Fruit fly (Drosophila melanogaster) whole organism, pupa: ENCODE results near the gene AhcyL1.
A peak's percentile ranks its signal among the peaks of the same experiment; 100 is the strongest.

Source experiments
- CG10348 ChIP-seq: fragments of 200-800 bp; sonication (Bioruptor generic); IDR thresholded peaks from 2 replicates; pipeline ENCODE4 v1.3.6; 2022; ENCODE audit warnings: missing biosample characterization, missing genetic modification characterization
- CG12605 ChIP-seq: fragments of 200-800 bp; sonication (Bioruptor generic); IDR thresholded peaks from 2 replicates; pipeline ENCODE4 v1.3.6; 2022; ENCODE audit warnings: missing biosample characterization, missing genetic modification characterization
- CG13204 ChIP-seq: fragments of 200-800 bp; sonication (Bioruptor generic); optimal IDR thresholded peaks from 2 replicates; lab custom pipeline; 2018; ENCODE audit warnings: missing biosample characterization, mild to moderate bottlenecking, missing genetic modification characterization, moderate library complexity
- CG14655 ChIP-seq: fragments of 200-800 bp; sonication (Bioruptor generic); optimal IDR thresholded peaks from 3 replicates; lab custom pipeline; 2017; ENCODE audit warnings: mild to moderate bottlenecking, missing biosample characterization, missing genetic modification reagents, missing genetic modification characterization
- CG15710 ChIP-seq: fragments of 200-800 bp; sonication (Bioruptor generic); optimal IDR thresholded peaks from 2 replicates; lab custom pipeline; 2018; ENCODE audit warnings: missing biosample characterization, mild to moderate bottlenecking, missing genetic modification characterization, moderate library complexity
- CG17806 ChIP-seq: fragments of 200-800 bp; sonication (Bioruptor generic); optimal IDR thresholded peaks from 2 replicates; lab custom pipeline; 2018; ENCODE audit warnings: missing biosample characterization, mild to moderate bottlenecking, missing genetic modification characterization, moderate library complexity
- CG32121 ChIP-seq: fragments of 200-800 bp; sonication (Bioruptor generic); IDR thresholded peaks from 2 replicates; pipeline ENCODE4 v1.3.6; 2022; ENCODE audit warnings: missing biosample characterization, missing genetic modification characterization
- CG34367 ChIP-seq: fragments of 200-800 bp; sonication (Bioruptor generic); optimal IDR thresholded peaks from 2 replicates; lab custom pipeline; 2018; ENCODE audit warnings: missing biosample characterization, mild to moderate bottlenecking, missing genetic modification characterization
- CG4496 ChIP-seq: fragments of 200-800 bp; sonication (Bioruptor generic); IDR thresholded peaks from 3 replicates; pipeline ENCODE4 v1.3.6; 2022; ENCODE audit warnings: missing biosample characterization, missing genetic modification characterization
- CG8159 ChIP-seq: fragments of 200-800 bp; sonication (Bioruptor generic); optimal IDR thresholded peaks from 3 replicates; lab custom pipeline; 2018; ENCODE audit warnings: missing biosample characterization, mild to moderate bottlenecking, missing genetic modification characterization, moderate library complexity
- CG8301 ChIP-seq: fragments of 200-800 bp; sonication (Bioruptor generic); optimal IDR thresholded peaks from 2 replicates; lab custom pipeline; 2018; ENCODE audit warnings: missing biosample characterization, mild to moderate bottlenecking, missing genetic modification characterization
- CG9948 ChIP-seq: fragments of 200-800 bp; sonication (Bioruptor generic); optimal IDR thresholded peaks from 2 replicates; lab custom pipeline; 2018; ENCODE audit warnings: missing biosample characterization, mild to moderate bottlenecking, missing genetic modification characterization, moderate library complexity
- D1 ChIP-seq: fragments of 200-800 bp; sonication (Bioruptor generic); optimal IDR thresholded peaks from 2 replicates; lab custom pipeline; 2018; ENCODE audit warnings: missing biosample characterization, mild to moderate bottlenecking, missing genetic modification characterization, moderate library complexity
- EcR ChIP-seq: fragments of 200-800 bp; sonication (Bioruptor generic); optimal IDR thresholded peaks from 3 replicates; lab custom pipeline; 2019; ENCODE audit warnings: missing biosample characterization, missing genetic modification characterization, mild to moderate bottlenecking, moderate library complexity, missing genetic modification reagents
- Ets98B ChIP-seq: fragments of 200-800 bp; sonication (Bioruptor generic); IDR thresholded peaks from 2 replicates; pipeline ENCODE4 v1.3.6; 2022; ENCODE audit warnings: missing biosample characterization, missing genetic modification characterization
- Pif1A ChIP-seq: fragments of 200-800 bp; sonication (Bioruptor generic); optimal IDR thresholded peaks from 3 replicates; lab custom pipeline; 2016; ENCODE audit warnings: missing biosample characterization, missing genetic modification characterization
- Pif1B ChIP-seq: fragments of 200-800 bp; sonication (Bioruptor generic); optimal IDR thresholded peaks from 3 replicates; lab custom pipeline; 2016; ENCODE audit warnings: missing biosample characterization, missing genetic modification characterization
- Snoo ChIP-seq: fragments of 200-800 bp; sonication (Bioruptor generic); optimal IDR thresholded peaks from 3 replicates; lab custom pipeline; 2017; ENCODE audit warnings: missing biosample characterization, mild to moderate bottlenecking, missing genetic modification characterization, inconsistent platforms
- fd96Ca ChIP-seq: fragments of 200-800 bp; sonication (Bioruptor generic); IDR thresholded peaks from 3 replicates; pipeline ENCODE4 v1.3.6; 2022; ENCODE audit warnings: missing biosample characterization, missing genetic modification characterization
- gl ChIP-seq: fragments of 200-800 bp; sonication (Bioruptor generic); optimal IDR thresholded peaks from 2 replicates; lab custom pipeline; 2018; ENCODE audit warnings: missing biosample characterization, mild to moderate bottlenecking, missing genetic modification characterization
- rn ChIP-seq: fragments of 200-800 bp; sonication (Bioruptor generic); IDR thresholded peaks from 2 replicates; pipeline ENCODE4 v1.3.6; 2022; ENCODE audit warnings: missing biosample characterization, missing genetic modification characterization

The AhcyL1 gene

DNA sequence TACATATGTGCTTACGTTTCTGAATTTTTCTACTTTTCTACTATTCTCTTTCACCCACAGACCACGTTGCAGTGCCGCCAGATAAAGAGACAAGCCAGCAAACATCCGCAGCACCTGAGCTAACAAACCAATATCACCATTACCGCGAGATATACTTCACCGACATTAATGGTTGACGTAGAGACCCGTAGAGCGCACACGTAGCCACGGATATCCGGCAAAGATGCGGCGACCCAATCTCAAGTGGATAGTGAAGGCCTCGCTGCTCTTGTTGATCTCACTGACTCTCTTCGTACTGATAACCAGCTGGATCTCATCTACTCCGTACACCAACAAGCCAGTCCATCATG lies 10.5 kb upstream of the AhcyL1 start:
- TF ChIP-seq CG32121 (no peak), CG12605 (GFP tag; lab: Robert Waterston, UW) (no peak), CG13204 (no peak), CG15710 (tag; lab: Kevin White, UChicago) (no peak), CG8301 (tag; lab: Kevin White, UChicago) (no peak), Ets98B (GFP tag; lab: Robert Waterston, UW) (no peak), EcR (GFP tag; lab: Kevin White, UChicago) (no peak), Snoo (no peak), CG4496 (no peak), D1 (no peak), Pif1A (GFP tag; lab: Kevin White, UChicago) (no peak)

dm6 chr3L:2781991-2782677 lies 10.0 kb upstream of the AhcyL1 start, which contains the start of gene Pgant6:
TSS of gene Pgant6 (plus strand) at chr3L:2782255.
- TF ChIP-seq CG8301 (tag; lab: Kevin White, UChicago), result no peak
- TF ChIP-seq CG4496, result peak; percentile 37; the same call in 1 of the 3 replicates

DNA sequence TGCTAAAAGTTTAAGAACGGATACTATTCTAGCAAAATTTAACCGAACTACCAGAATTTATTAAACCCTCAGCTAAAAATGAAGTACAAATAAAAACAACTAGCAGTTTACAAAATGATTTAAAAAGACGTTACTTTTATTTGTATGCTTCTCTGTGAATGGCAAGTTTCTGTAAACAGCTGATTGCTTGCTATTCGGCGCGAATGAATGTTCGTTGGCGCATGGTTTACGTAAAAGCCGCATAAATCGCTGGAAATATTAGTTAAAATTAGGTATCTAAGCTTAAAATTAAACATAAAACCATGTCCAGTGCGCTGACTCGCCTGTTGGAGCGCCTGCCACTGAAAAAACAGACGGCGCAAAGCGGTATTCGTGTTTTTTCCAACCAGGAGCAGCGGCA lies 8.6 kb upstream of the AhcyL1 start, which contains the start of gene mRpS35:
Gene mRpS35 (plus strand): TSS at position 189 of the 400 bp plus-strand sequence.
- TF ChIP-seq Ets98B (GFP tag; lab: Robert Waterston, UW), result no peak
- TF ChIP-seq CG9948 (tag; lab: Kevin White, UChicago), result no peak
- no peak for TF ChIP-seq CG8301 (tag; lab: Kevin White, UChicago)
- no peak for TF ChIP-seq CG15710 (tag; lab: Kevin White, UChicago)
- TF ChIP-seq CG34367 (tag; lab: Kevin White, UChicago), result no peak
- TF ChIP-seq D1, result no peak
- TF ChIP-seq CG8159, result no peak
- no peak for TF ChIP-seq Pif1A (GFP tag; lab: Kevin White, UChicago)
- no peak for TF ChIP-seq EcR (GFP tag; lab: Kevin White, UChicago)
- TF ChIP-seq Pif1B, result no peak
- TF ChIP-seq fd96Ca, result no peak
- TF ChIP-seq CG14655 (GFP tag; lab: Kevin White, UChicago), result no peak
- TF ChIP-seq gl, result no peak
- TF ChIP-seq CG32121, result no peak

DNA sequence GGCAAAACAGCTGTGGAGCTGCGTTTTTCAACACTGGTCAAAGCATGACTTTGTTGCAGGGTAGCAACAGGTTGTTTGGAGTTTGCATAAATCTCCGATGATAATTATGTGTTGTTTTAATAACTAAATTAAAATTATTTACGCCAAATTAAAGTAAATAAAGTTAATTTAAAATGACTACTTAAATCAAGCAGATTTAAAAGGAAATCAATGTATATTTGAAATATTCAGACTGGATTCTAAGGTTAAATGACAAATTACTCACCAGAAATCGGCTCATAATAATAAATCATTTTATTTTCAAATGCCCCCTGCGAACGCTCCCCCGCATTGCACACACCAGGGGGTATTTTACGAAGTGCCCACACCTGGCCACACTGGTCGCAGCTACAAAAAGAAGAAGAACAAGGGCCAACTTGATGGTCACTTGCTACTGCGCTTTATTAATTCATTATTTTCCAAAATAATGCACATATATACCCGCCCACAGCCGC lies 1.9 kb upstream of the AhcyL1 start, which contains the start of the genes CG12093 and Atg2:
Gene CG12093 (minus strand): TSS at position 40 of the 494 bp plus-strand sequence.
Gene Atg2 (plus strand): TSS at position 371 of the 494 bp plus-strand sequence.
- peak; percentile 88 for TF ChIP-seq CG34367 (tag; lab: Kevin White, UChicago)
- peak; percentile 89 for TF ChIP-seq CG9948 (tag; lab: Kevin White, UChicago)
- TF ChIP-seq gl, result peak; percentile 69
- peak; percentile 95 for TF ChIP-seq CG4496
- peak; percentile 87 for TF ChIP-seq fd96Ca
- peak; percentile 31 for TF ChIP-seq EcR (GFP tag; lab: Kevin White, UChicago)
- no peak for TF ChIP-seq Pif1A (GFP tag; lab: Kevin White, UChicago)
- TF ChIP-seq CG8159, result peak; percentile 92
- no peak for TF ChIP-seq CG13204
- peak; percentile 86 for TF ChIP-seq CG8301 (tag; lab: Kevin White, UChicago)
- no peak for TF ChIP-seq CG14655 (GFP tag; lab: Kevin White, UChicago)
- peak; percentile 91 for TF ChIP-seq CG32121
- peak; percentile 70 for TF ChIP-seq CG10348
- peak; percentile 92 for TF ChIP-seq Snoo
- TF ChIP-seq CG17806, result peak; percentile 88
- peak; percentile 89 for TF ChIP-seq Ets98B (GFP tag; lab: Robert Waterston, UW)
- TF ChIP-seq CG15710 (tag; lab: Kevin White, UChicago), result peak; percentile 95
- TF ChIP-seq Pif1B, result no peak
- no peak for TF ChIP-seq D1
- TF ChIP-seq rn (GFP tag; lab: Robert Waterston, UW), result peak; percentile 88
- peak; percentile 87 for TF ChIP-seq CG12605 (GFP tag; lab: Robert Waterston, UW)
- TF ChIP-seq, all 21 proteins: peak for 16

- peak; percentile 36 for TF ChIP-seq CG9948 (tag; lab: Kevin White, UChicago)
- TF ChIP-seq D1, result no peak
- TF ChIP-seq Snoo, result peak; percentile 35
- no peak for TF ChIP-seq gl
- TF ChIP-seq CG12605 (GFP tag; lab: Robert Waterston, UW), result 0 out of 2 replicates have a peak, but pooled peaks have one; percentile 13
- TF ChIP-seq rn (GFP tag; lab: Robert Waterston, UW), result 0 out of 2 replicates have a peak, but pooled peaks have one; percentile 18
- TF ChIP-seq CG10348, result no peak
- no peak for TF ChIP-seq CG4496
- TF ChIP-seq Pif1A (GFP tag; lab: Kevin White, UChicago), result peak; percentile 54
- TF ChIP-seq CG17806, result peak; percentile 32
- no peak for TF ChIP-seq Pif1B
- peak; percentile 17 for TF ChIP-seq CG8301 (tag; lab: Kevin White, UChicago)
- TF ChIP-seq CG14655 (GFP tag; lab: Kevin White, UChicago), result peak; percentile 45
- TF ChIP-seq CG13204, result no peak
- peak; percentile 57; the same call in 2 of the 3 replicates for TF ChIP-seq fd96Ca
- peak; percentile 44 for TF ChIP-seq Ets98B (GFP tag; lab: Robert Waterston, UW)
- peak; percentile 53 for TF ChIP-seq CG8159
- TF ChIP-seq CG15710 (tag; lab: Kevin White, UChicago), result peak; percentile 47
- no peak for TF ChIP-seq CG32121
- TF ChIP-seq EcR (GFP tag; lab: Kevin White, UChicago), result no peak
- TF ChIP-seq CG34367 (tag; lab: Kevin White, UChicago), result peak; percentile 19
Measured at dm6 chr3L:2766269-2767088, 5.6 kb downstream of the AhcyL1 start, which contains the start of the genes Mrtf and Non2. TSS of gene Mrtf (minus strand) at chr3L:2766536. TSS of gene Non2 (plus strand) at chr3L:2766999.
